Worm (Caenorhabditis elegans): ENCODE results near the gene pals-16.

- TF ChIP-seq lin-13 (tag; optimal IDR thresholded peaks at IDR 0.05) (no peak), snpc-4 (tag; optimal IDR thresholded peaks at IDR 0.05) (no peak)
Observed at ce11 chrIII:1372563-1372962, 27.2 kb upstream of the pals-16 start.

Measured in whole organism, mixed stage, embryonic.